Worm (Caenorhabditis elegans) whole organism, L4 larva: ENCODE data around the gene rnp-5.

ENCODE experiments used
- F26F4.8 ChIP-seq: fragments of 200-800 bp; sonication (Bioruptor generic); conservative IDR thresholded peaks from 2 replicates; pipeline ENCODE4 v1.3.6; 2022; ENCODE audit warnings: missing genetic modification characterization, missing compliant biosample characterization
- F37D6.2 ChIP-seq: sonication (generic microtip); optimal IDR thresholded peaks from 2 replicates; lab custom pipeline; 2016; ENCODE audit warnings: mild to moderate bottlenecking, missing genetic modification characterization, missing compliant biosample characterization
- Y48G9A.11 ChIP-seq: fragments of 200-800 bp; sonication (Bioruptor generic); IDR thresholded peaks from 2 replicates; pipeline ENCODE4 v1.3.6; 2022; ENCODE audit warnings: missing genetic modification reagents, missing genetic modification characterization, missing compliant biosample characterization
- Y75B8A.6 ChIP-seq: fragments of 200-800 bp; sonication (Bioruptor generic); IDR thresholded peaks from 2 replicates; pipeline ENCODE4 v1.3.6; 2022; ENCODE audit warnings: missing genetic modification reagents, missing genetic modification characterization, missing compliant biosample characterization
- ZK337.2 ChIP-seq: fragments of 200-800 bp; sonication (Bioruptor generic); IDR thresholded peaks from 2 replicates; pipeline ENCODE4 v1.3.6; 2022; ENCODE audit warnings: missing genetic modification reagents, missing genetic modification characterization, missing compliant biosample characterization
- aha-1 ChIP-seq: fragments of 150-350 bp; peaks from one replicate; lab custom pipeline; 2014; ENCODE audit warnings: missing biosample characterization, missing genetic modification characterization
- ceh-32 ChIP-seq: sonication (generic microtip); optimal IDR thresholded peaks from 2 replicates; lab custom pipeline; 2016; ENCODE audit warnings: mild to moderate bottlenecking, missing genetic modification characterization, missing compliant biosample characterization; ENCODE audit not compliant: poor library complexity
- cey-2 ChIP-seq: sonication (generic microtip); optimal IDR thresholded peaks from 3 replicates; lab custom pipeline; 2017; ENCODE audit warnings: missing genetic modification characterization, mild to moderate bottlenecking, missing compliant biosample characterization, antibody characterized with exemption, borderline replicate concordance; ENCODE audit not compliant: insufficient read depth
- daf-16 ChIP-seq, 3 experiments: sonication (generic microtip); optimal IDR thresholded peaks; 2 replicates each; lab custom pipeline; 2016 to 2017; ENCODE audit warnings: missing genetic modification characterization in 3 of 3, missing genetic modification reagents in 3 of 3, mild to moderate bottlenecking in 2 of 3, missing compliant biosample characterization in 2 of 3, missing biosample characterization in 1 of 3, moderate library complexity in 1 of 3
- daf-8 ChIP-seq: fragments of 200-800 bp; sonication (Bioruptor generic); IDR thresholded peaks from 2 replicates; pipeline ENCODE4 v1.3.6; 2022; ENCODE audit warnings: missing genetic modification characterization, missing compliant biosample characterization
- dmd-6 ChIP-seq: fragments of 200-800 bp; sonication (Bioruptor generic); IDR thresholded peaks from 2 replicates; pipeline ENCODE4 v1.3.6; 2022; ENCODE audit warnings: missing genetic modification reagents, missing genetic modification characterization, missing compliant biosample characterization
- dve-1 ChIP-seq: sonication (generic microtip); optimal IDR thresholded peaks from 2 replicates; lab custom pipeline; 2017; ENCODE audit warnings: antibody characterized with exemption, mild to moderate bottlenecking, missing genetic modification characterization, missing compliant biosample characterization; ENCODE audit not compliant: insufficient read depth
- egl-27 ChIP-seq: sonication (generic microtip); optimal IDR thresholded peaks from 3 replicates; lab custom pipeline; 2017; ENCODE audit warnings: missing biosample characterization, missing genetic modification reagents, missing genetic modification characterization
- lim-7 ChIP-seq: fragments of 200-800 bp; sonication (Bioruptor generic); IDR thresholded peaks from 2 replicates; pipeline ENCODE4 v1.3.6; 2022; ENCODE audit warnings: missing genetic modification characterization, missing compliant biosample characterization
- lin-1 ChIP-seq: fragments of 200-800 bp; sonication (Bioruptor generic); IDR thresholded peaks from 2 replicates; pipeline ENCODE4 v1.3.6; 2022; ENCODE audit warnings: missing genetic modification reagents, missing genetic modification characterization, missing compliant biosample characterization
- lin-29 ChIP-seq: fragments of 200-800 bp; sonication (Bioruptor generic); IDR thresholded peaks from 2 replicates; pipeline ENCODE4 v1.3.6; 2022; ENCODE audit warnings: missing genetic modification reagents, missing genetic modification characterization, missing compliant biosample characterization
- lsy-2 ChIP-seq, 2 experiments: fragments of 150-350 bp in 1 of 2; sonication (generic microtip) in 1 of 2; optimal IDR thresholded peaks; 2 replicates each; lab custom pipeline; 2014 to 2017; ENCODE audit warnings: missing biosample characterization in 2 of 2, missing genetic modification characterization in 2 of 2
- mxl-3 ChIP-seq: fragments of 200-800 bp; sonication (Bioruptor generic); optimal IDR thresholded peaks from 2 replicates; lab custom pipeline; 2018; ENCODE audit warnings: mild to moderate bottlenecking, missing genetic modification characterization, missing compliant biosample characterization
- nhr-10 ChIP-seq: fragments of 150-350 bp; optimal IDR thresholded peaks from 2 replicates; lab custom pipeline; 2014; ENCODE audit warnings: missing biosample characterization, missing genetic modification characterization
- nhr-237 ChIP-seq: sonication (generic microtip); optimal IDR thresholded peaks from 2 replicates; lab custom pipeline; 2017; ENCODE audit warnings: missing biosample characterization, missing genetic modification characterization
- nhr-41 ChIP-seq: fragments of 200-800 bp; sonication (Bioruptor generic); IDR thresholded peaks from 2 replicates; pipeline ENCODE4 v1.3.6; 2022; ENCODE audit warnings: missing genetic modification reagents, missing genetic modification characterization, missing compliant biosample characterization
- nhr-42 ChIP-seq: fragments of 200-800 bp; sonication (Bioruptor generic); IDR thresholded peaks from 2 replicates; pipeline ENCODE4 v1.3.6; 2022; ENCODE audit warnings: missing genetic modification characterization, missing compliant biosample characterization
- nhr-6 ChIP-seq: fragments of 150-350 bp; optimal IDR thresholded peaks from 2 replicates; lab custom pipeline; 2014; ENCODE audit warnings: missing biosample characterization, missing genetic modification characterization
- nhr-76 ChIP-seq: fragments of 150-350 bp; optimal IDR thresholded peaks from 2 replicates; lab custom pipeline; 2014; ENCODE audit warnings: missing biosample characterization, missing genetic modification characterization
- php-3 ChIP-seq: fragments of 200-800 bp; sonication (Bioruptor generic); IDR thresholded peaks from 2 replicates; pipeline ENCODE4 v1.3.6; 2022; ENCODE audit warnings: missing genetic modification reagents, missing genetic modification characterization, missing compliant biosample characterization
- pqm-1 ChIP-seq: sonication (generic microtip); optimal IDR thresholded peaks from 2 replicates; lab custom pipeline; 2017; ENCODE audit warnings: missing biosample characterization, missing genetic modification characterization
- sdz-12 ChIP-seq: fragments of 200-800 bp; sonication (Bioruptor generic); optimal IDR thresholded peaks from 2 replicates; lab custom pipeline; 2018; ENCODE audit warnings: mild to moderate bottlenecking, missing genetic modification characterization, missing compliant biosample characterization
- snpc-4 ChIP-seq: fragments of 150-350 bp; optimal IDR thresholded peaks from 2 replicates; lab custom pipeline; 2014; ENCODE audit warnings: missing biosample characterization, missing genetic modification characterization
- unc-130 ChIP-seq: sonication (generic microtip); optimal IDR thresholded peaks from 2 replicates; lab custom pipeline; 2016; ENCODE audit warnings: missing genetic modification reagents, missing genetic modification characterization, missing compliant biosample characterization
- unc-62 ChIP-seq, 3 experiments: fragments of 150-350 bp in 1 of 3; sonication (generic microtip); optimal IDR thresholded peaks in 2 of 3; peaks in 1 of 3; 1 replicate in 1 of 3; 2 replicates in 2 of 3; lab custom pipeline; 2014 to 2017; ENCODE audit warnings: missing biosample characterization in 3 of 3, missing genetic modification characterization in 3 of 3, missing genetic modification reagents in 3 of 3, missing genotype in 1 of 3
- zag-1 ChIP-seq: fragments of 150-350 bp; optimal IDR thresholded peaks from 2 replicates; lab custom pipeline; 2014; ENCODE audit warnings: missing biosample characterization, missing genetic modification characterization
- zfp-2 ChIP-seq: sonication (generic microtip); optimal IDR thresholded peaks from 2 replicates; lab custom pipeline; 2016; ENCODE audit warnings: mild to moderate bottlenecking, missing genetic modification characterization, missing compliant biosample characterization
- zip-2 ChIP-seq: fragments of 150-350 bp; optimal IDR thresholded peaks from 2 replicates; lab custom pipeline; 2014; ENCODE audit warnings: missing biosample characterization, missing genetic modification characterization

The rnp-5 gene

DNA sequence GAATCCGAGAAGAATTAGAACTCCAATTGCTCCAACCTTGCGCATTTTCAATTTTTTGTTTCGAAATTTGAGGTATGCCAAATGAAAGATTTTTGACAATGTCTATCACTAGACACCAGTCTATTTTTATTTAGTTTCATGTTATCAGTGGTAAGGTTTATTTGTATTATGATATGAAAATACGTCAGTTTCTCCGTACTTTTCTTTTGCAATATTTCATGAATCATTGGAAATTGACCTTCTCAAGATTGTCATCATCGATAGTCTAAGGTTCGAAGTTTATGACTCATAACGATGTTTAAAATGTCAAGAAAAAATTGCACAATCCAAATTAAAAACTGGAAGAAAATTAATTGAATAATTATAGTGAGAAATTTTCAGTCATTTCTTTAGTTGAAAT lies 19.7 kb upstream of the rnp-5 start, which contains the start of gene clc-19:
Gene clc-19, minus strand, starts transcription at position 135 of the 400 bp plus-strand sequence.
- TF ChIP-seq dve-1 (tag; lab: Kevin White, UChicago) (peak; percentile 31), nhr-6 (peak; percentile 54), nhr-10 (tag; lab: Kevin White, UChicago) (no peak), ceh-32 (no peak), pqm-1 (tag; lab: Kevin White, UChicago) (peak; percentile 49), unc-62 (GFP tag; optimal IDR thresholded peaks at IDR 0.05 in 1 of 2; lab: Kevin White, UChicago) (no peak), unc-62 (tag; optimal IDR thresholded peaks at IDR 0.05; lab: Kevin White, UChicago) (no peak), daf-16 (GFP tag; optimal IDR thresholded peaks at IDR 0.05; lab: Kevin White, UChicago) (no peak), daf-16 (tag; optimal IDR thresholded peaks at IDR 0.05; lab: Kevin White, UChicago) (peak; percentile 19), dmd-6 (GFP tag; lab: Robert Waterston, UW) (peak; percentile 35; the same call in 1 of the 2 replicates)

DNA sequence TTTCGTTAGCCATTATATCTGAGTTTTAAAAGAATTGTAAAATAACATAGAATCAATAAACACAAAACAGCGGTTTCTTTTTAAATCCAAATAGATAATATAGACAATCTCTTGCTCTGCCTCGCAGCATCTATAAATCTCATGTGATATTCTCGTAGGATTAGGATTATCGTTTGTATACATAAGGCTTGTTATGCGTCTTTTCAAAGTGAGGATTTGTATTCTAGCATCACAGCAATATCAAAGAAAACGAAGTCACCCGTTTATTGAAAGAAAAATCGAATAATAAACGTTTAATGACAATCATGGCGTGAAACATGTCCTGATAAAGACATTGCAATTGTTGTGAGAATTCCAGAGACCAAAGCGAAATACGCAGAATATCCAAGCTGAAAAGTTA lies 18.7 kb upstream of the rnp-5 start, which contains the start of the genes T24C4.3 and clc-20:
Gene T24C4.3, minus strand, starts transcription at position 101 of the 400 bp plus-strand sequence.
Gene clc-20, plus strand, starts transcription at position 211 of the 400 bp plus-strand sequence.
- TF ChIP-seq daf-8 (GFP tag; lab: Robert Waterston, UW), result no peak
- TF ChIP-seq aha-1 (tag; lab: Kevin White, UChicago), result peak; percentile 11

DNA sequence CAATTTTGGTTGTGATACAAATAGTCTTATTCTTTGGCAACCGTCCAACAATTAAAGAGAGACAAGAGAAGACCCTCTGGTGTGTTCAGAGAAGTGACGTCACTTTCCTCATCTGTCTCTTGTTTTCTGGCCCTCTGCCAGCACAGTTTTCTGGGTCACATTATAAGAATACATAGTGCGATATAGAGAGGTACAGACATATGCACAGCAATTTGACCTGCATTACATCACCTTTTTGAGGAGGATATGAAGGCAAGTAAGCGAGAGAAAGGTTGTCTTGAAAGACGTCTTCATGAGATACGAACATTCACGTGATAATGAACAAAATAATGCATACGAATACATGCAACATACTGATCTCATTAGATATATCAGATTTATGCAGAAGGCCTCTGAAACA lies 16.8 kb upstream of the rnp-5 start:
- TF ChIP-seq lsy-2 (tag; optimal IDR thresholded peaks at IDR 0.05; lab: Kevin White, UChicago) (no peak), mxl-3 (GFP tag; lab: Kevin White, UChicago) (no peak), F26F4.8 (GFP tag; lab: Robert Waterston, UW) (no peak), zip-2 (tag; lab: Kevin White, UChicago) (no peak), nhr-42 (no peak), lin-1 (GFP tag; lab: Robert Waterston, UW) (no peak), nhr-76 (no peak), lin-29 (GFP tag; lab: Robert Waterston, UW) (no peak), snpc-4 (no peak), Y48G9A.11 (GFP tag; lab: Robert Waterston, UW) (no peak), zfp-2 (tag; lab: Kevin White, UChicago) (no peak)

DNA sequence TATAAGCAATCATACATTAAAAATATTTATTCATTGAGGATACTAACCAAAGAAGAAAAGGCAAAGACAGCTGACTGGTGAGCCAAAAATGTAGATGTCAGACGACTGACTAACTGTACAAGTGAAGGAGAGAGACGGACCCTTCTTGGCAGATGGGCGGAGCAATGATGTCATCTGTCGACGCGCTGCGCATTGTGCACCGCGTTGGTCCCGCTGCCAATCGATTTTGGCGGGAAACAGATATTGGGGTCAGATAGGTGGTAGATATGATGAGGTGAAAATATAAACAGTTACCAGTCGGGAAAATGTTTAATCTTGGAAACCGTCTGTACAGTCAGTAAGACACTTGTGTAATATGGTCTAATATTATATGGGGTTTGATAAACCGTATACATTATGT lies 16.2 kb upstream of the rnp-5 start, which contains the start of gene T24C4.2:
Gene T24C4.2, minus strand, starts transcription at position 101 of the 400 bp plus-strand sequence.
- TF ChIP-seq F26F4.8 (GFP tag; lab: Robert Waterston, UW), result no peak
- TF ChIP-seq lim-7 (GFP tag; lab: Robert Waterston, UW), result no peak
- TF ChIP-seq F37D6.2 (tag; lab: Kevin White, UChicago), result no peak
- TF ChIP-seq php-3, result no peak
- TF ChIP-seq nhr-237 (tag; lab: Kevin White, UChicago), result no peak
- TF ChIP-seq nhr-41, result no peak
- TF ChIP-seq ZK337.2 (GFP tag; lab: Robert Waterston, UW), result no peak
- TF ChIP-seq unc-130 (GFP tag; lab: Kevin White, UChicago), result no peak
- TF ChIP-seq Y75B8A.6 (GFP tag; lab: Robert Waterston, UW), result no peak
- no peak for TF ChIP-seq sdz-12 (GFP tag; lab: Kevin White, UChicago)
- no peak for TF ChIP-seq nhr-76
- TF ChIP-seq cey-2 (tag; lab: Kevin White, UChicago), result no peak
- no peak for TF ChIP-seq egl-27

DNA sequence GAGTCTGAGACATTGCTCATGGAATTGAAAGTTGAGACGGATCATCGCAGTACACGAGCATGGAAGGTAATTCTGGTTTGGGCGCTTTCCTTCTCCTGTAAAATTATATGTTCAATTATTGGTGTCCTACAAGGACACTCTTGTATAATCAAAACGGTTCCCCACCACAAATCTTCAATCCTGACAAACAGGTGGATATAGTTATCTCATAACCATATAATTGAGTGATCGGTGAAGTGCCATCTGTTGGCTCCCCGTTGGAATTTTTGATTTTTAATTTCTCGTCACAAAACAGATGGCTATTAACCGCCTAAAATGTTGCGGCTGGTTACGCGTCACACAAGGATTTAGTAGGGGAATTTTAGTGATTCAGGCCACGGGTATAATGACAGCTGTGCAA lies 15.2 kb upstream of the rnp-5 start:
- TF ChIP-seq ZK337.2 (GFP tag; lab: Robert Waterston, UW) (no peak), zag-1 (tag; lab: Kevin White, UChicago) (no peak), aha-1 (tag; lab: Kevin White, UChicago) (peak; percentile 84)
